Fruit fly (Drosophila melanogaster): Measurements from ENCODE around the gene CG2150.

Gene CG2150

dm6 chr3R:31812117-31812975 lies 47.8 kb upstream of the CG2150 start, which contains the start of the genes FeCH and RhoGAP100F (continued):
- TF ChIP-seq CG2712 (tag; optimal IDR thresholded peaks at IDR 0.05) (peak; percentile 3), Asciz (GFP tag; optimal IDR thresholded peaks at IDR 0.05) (no peak), Myb (GFP tag; optimal IDR thresholded peaks at IDR 0.05) (peak; percentile 69), CG43689 (GFP tag; IDR thresholded peaks at IDR 0.05) (no peak), CG30431 (GFP tag; optimal IDR thresholded peaks at IDR 0.05) (no peak), Rx (GFP tag; IDR thresholded peaks at IDR 0.05) (no peak), trem (tag; optimal IDR thresholded peaks at IDR 0.05) (peak; percentile 43), CG12769 (tag; optimal IDR thresholded peaks at IDR 0.05) (no peak)

- TF ChIP-seq stwl (tag; optimal IDR thresholded peaks at IDR 0.05) (peak; percentile 16), CG32767 (GFP tag; IDR thresholded peaks at IDR 0.05) (no peak), ATbp (GFP tag; optimal IDR thresholded peaks at IDR 0.05) (peak; percentile 18), CG2116 (GFP tag; optimal IDR thresholded peaks at IDR 0.05) (no peak), Bgb (GFP tag; IDR thresholded peaks at IDR 0.05; ENCODE audit: partially characterized antibody) (no peak), CG42726 (GFP tag; IDR thresholded peaks at IDR 0.05; ENCODE audit: partially characterized antibody) (no peak), ranshi (GFP tag; IDR thresholded peaks at IDR 0.05) (peak; percentile 25; the same call in 1 of the 2 replicates), CHES-1-like (GFP tag; optimal IDR thresholded peaks at IDR 0.05) (peak; percentile 8), tgo (GFP tag; IDR thresholded peaks at IDR 0.05) (peak; percentile 43; the same call in 1 of the 3 replicates), hkb (optimal IDR thresholded peaks at IDR 0.05) (no peak), hkb (GFP tag; IDR thresholded peaks at IDR 0.05) (peak; percentile 78), pan (optimal IDR thresholded peaks at IDR 0.05) (no peak), pan (GFP tag; optimal IDR thresholded peaks at IDR 0.05 in 1 of 2, IDR thresholded peaks at IDR 0.05 in 1 of 2) (peak in 1 of 2 experiments; percentile 43), CG3281 (GFP tag; optimal IDR thresholded peaks at IDR 0.05) (peak; percentile 45), HmgZ (tag; optimal IDR thresholded peaks at IDR 0.05) (peak; percentile 19), NK7.1 (GFP tag; optimal IDR thresholded peaks at IDR 0.05) (no peak), vfl (GFP tag; optimal IDR thresholded peaks at IDR 0.05) (no peak), CG18599 (GFP tag; optimal IDR thresholded peaks at IDR 0.05) (peak; percentile 55), Sox102F (GFP tag; optimal IDR thresholded peaks at IDR 0.05) (peak; percentile 36), CG6689 (GFP tag; IDR thresholded peaks at IDR 0.05) (peak; percentile 40; the same call in 1 of the 2 replicates), mirr (GFP tag; optimal IDR thresholded peaks at IDR 0.05) (peak; percentile 26), CG13296 (GFP tag; optimal IDR thresholded peaks at IDR 0.05) (peak; percentile 24), CG14710 (tag; optimal IDR thresholded peaks at IDR 0.05) (peak; percentile 9), CG6683 (GFP tag; optimal IDR thresholded peaks at IDR 0.05) (no peak), vnd (GFP tag; IDR thresholded peaks at IDR 0.05; ENCODE audit: partially characterized antibody) (no peak), CG11723 (GFP tag; optimal IDR thresholded peaks at IDR 0.05) (peak; percentile 32), CG13424 (tag; optimal IDR thresholded peaks at IDR 0.05) (peak; percentile 51), onecut (GFP tag; IDR thresholded peaks at IDR 0.05) (peak; percentile 6; the same call in 1 of the 2 replicates), CG12769 (tag; optimal IDR thresholded peaks at IDR 0.05) (peak; percentile 61), pum (GFP tag; optimal IDR thresholded peaks at IDR 0.05) (no peak), CG9817 (tag; optimal IDR thresholded peaks at IDR 0.05) (peak; percentile 28), dpn (GFP tag; optimal IDR thresholded peaks at IDR 0.05) (peak in 1 of 2 experiments; percentile 13), ara (GFP tag; IDR thresholded peaks at IDR 0.05) (peak; percentile 59), prd (optimal IDR thresholded peaks at IDR 0.05) (no peak), prd (GFP tag; IDR thresholded peaks at IDR 0.05) (peak; percentile 64; the same call in 2 of the 3 replicates), so (GFP tag; IDR thresholded peaks at IDR 0.05) (0 out of 3 replicates have a peak, but pooled peaks have one; percentile 36), CG17829 (tag; optimal IDR thresholded peaks at IDR 0.05) (peak; percentile 31), pho (GFP tag; optimal IDR thresholded peaks at IDR 0.05) (peak; percentile 7), CG11695 (GFP tag; IDR thresholded peaks at IDR 0.05) (peak; percentile 59; the same call in 2 of the 3 replicates), sob (GFP tag; IDR thresholded peaks at IDR 0.05) (0 out of 2 replicates have a peak, but pooled peaks have one; percentile 43)
These were observed 45.5 kb upstream of the CG2150 start, which contains the start of gene Rift for dm6 chr3R:31810073-31810530. Gene Rift, minus strand, starts transcription at chr3R:31810186.

Measured in whole organism, embryonic.